Worm (Caenorhabditis elegans): ENCODE data around the gene K12B6.11.

DNA sequence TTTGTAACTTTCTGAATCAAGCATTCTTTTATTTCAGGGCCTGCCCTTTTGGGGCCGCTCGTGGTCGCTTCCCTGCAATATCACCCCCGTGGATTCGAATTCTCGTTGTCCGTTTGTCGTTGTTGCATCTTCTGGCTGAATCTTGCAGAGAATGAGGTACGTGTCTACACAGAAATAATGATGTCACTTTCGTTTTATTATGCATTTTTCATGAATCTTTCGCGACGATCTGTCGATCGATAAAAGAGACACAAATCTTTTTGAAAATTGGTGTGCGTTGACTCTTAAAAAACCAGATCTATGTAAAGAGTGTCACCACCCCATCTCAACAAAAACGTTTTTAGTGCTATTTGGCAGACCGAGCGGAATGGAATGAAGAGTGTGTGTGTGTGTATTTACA is 39.6 kb upstream of the K12B6.11 start:
- no peak for TF ChIP-seq zag-1 (tag; optimal IDR thresholded peaks at IDR 0.05)
- TF ChIP-seq nhr-11 (tag; optimal IDR thresholded peaks at IDR 0.05), result no peak

Data from whole organism, L2 larva.